Worm (Caenorhabditis elegans) whole organism, L3 larva: ENCODE results near the gene srh-216.

Source experiments
- R02D3.7 ChIP-seq: fragments of 150-350 bp; optimal IDR thresholded peaks from 2 replicates; lab custom pipeline; 2014; ENCODE audit warnings: missing biosample characterization, missing genetic modification characterization
- ZK546.5 ChIP-seq: sonication (generic microtip); optimal IDR thresholded peaks from 2 replicates; lab custom pipeline; 2017; ENCODE audit warnings: missing biosample characterization, missing genetic modification characterization
- aly-2 ChIP-seq: fragments of 150-350 bp; optimal IDR thresholded peaks from 2 replicates; lab custom pipeline; 2014; ENCODE audit warnings: missing biosample characterization, missing genetic modification characterization
- ama-1 ChIP-seq: fragments of 150-350 bp; optimal IDR thresholded peaks from 2 replicates; lab custom pipeline; 2018
- ceh-16 ChIP-seq: sonication (generic microtip); optimal IDR thresholded peaks from 2 replicates; lab custom pipeline; 2017; ENCODE audit warnings: missing biosample characterization, missing genetic modification characterization
- ceh-28 ChIP-seq: fragments of 150-350 bp; optimal IDR thresholded peaks from 2 replicates; lab custom pipeline; 2014; ENCODE audit warnings: missing biosample characterization, missing genetic modification reagents, missing genetic modification characterization
- ceh-9 ChIP-seq: sonication (generic microtip); optimal IDR thresholded peaks from 2 replicates; lab custom pipeline; 2018; ENCODE audit warnings: missing biosample characterization, missing genetic modification characterization
- daf-12 ChIP-seq: fragments of 150-350 bp; optimal IDR thresholded peaks from 2 replicates; lab custom pipeline; 2014; ENCODE audit warnings: missing biosample characterization, missing genetic modification reagents, missing genetic modification characterization
- egl-27 ChIP-seq: sonication (generic microtip); optimal IDR thresholded peaks from 4 replicates; lab custom pipeline; 2017; ENCODE audit warnings: missing biosample characterization, missing genetic modification reagents, missing genetic modification characterization
- egl-5 ChIP-seq: fragments of 150-350 bp; optimal IDR thresholded peaks from 2 replicates; lab custom pipeline; 2017; ENCODE audit warnings: missing biosample characterization, missing genetic modification reagents, missing genetic modification characterization, inconsistent platforms
- elt-3 ChIP-seq, 3 experiments: fragments of 150-350 bp in 1 of 3; sonication (generic microtip) in 2 of 3; optimal IDR thresholded peaks; 2 replicates in 2 of 3; 4 replicates in 1 of 3; lab custom pipeline; 2014 to 2017; ENCODE audit warnings: missing biosample characterization in 3 of 3, missing genetic modification characterization in 3 of 3
- eor-1 ChIP-seq, 2 experiments: fragments of 150-350 bp; optimal IDR thresholded peaks; 2 replicates each; lab custom pipeline; 2014 to 2018; ENCODE audit warnings: missing biosample characterization in 2 of 2, missing genetic modification characterization in 2 of 2
- fkh-10 ChIP-seq: sonication (generic microtip); optimal IDR thresholded peaks from 2 replicates; lab custom pipeline; 2017; ENCODE audit warnings: missing biosample characterization, missing genetic modification reagents, missing genetic modification characterization
- fkh-2 ChIP-seq: fragments of 150-350 bp; optimal IDR thresholded peaks from 2 replicates; lab custom pipeline; 2014; ENCODE audit warnings: missing biosample characterization, missing genetic modification reagents, missing genetic modification characterization
- fos-1 ChIP-seq: fragments of 150-350 bp; optimal IDR thresholded peaks from 2 replicates; lab custom pipeline; 2014; ENCODE audit warnings: missing biosample characterization, missing genetic modification characterization
- lin-39 ChIP-seq: fragments of 150-350 bp; optimal IDR thresholded peaks from 2 replicates; lab custom pipeline; 2018; ENCODE audit warnings: missing biosample characterization, missing genetic modification reagents, missing genetic modification characterization
- mdl-1 ChIP-seq: fragments of 150-350 bp; optimal IDR thresholded peaks from 2 replicates; lab custom pipeline; 2014; ENCODE audit warnings: missing biosample characterization, missing genetic modification characterization
- nhr-12 ChIP-seq: fragments of 150-350 bp; optimal IDR thresholded peaks from 2 replicates; lab custom pipeline; 2014; ENCODE audit warnings: missing biosample characterization, missing genetic modification characterization
- nhr-23 ChIP-seq: fragments of 150-350 bp; optimal IDR thresholded peaks from 2 replicates; lab custom pipeline; 2014; ENCODE audit warnings: missing biosample characterization, missing genetic modification reagents, missing genetic modification characterization
- nhr-237 ChIP-seq: fragments of 150-350 bp; optimal IDR thresholded peaks from 2 replicates; lab custom pipeline; 2014; ENCODE audit warnings: missing biosample characterization, missing genetic modification characterization
- nhr-25 ChIP-seq: sonication (generic microtip); optimal IDR thresholded peaks from 2 replicates; lab custom pipeline; 2017; ENCODE audit warnings: missing biosample characterization, missing genetic modification characterization
- nhr-28 ChIP-seq: fragments of 150-350 bp; optimal IDR thresholded peaks from 2 replicates; lab custom pipeline; 2014; ENCODE audit warnings: missing biosample characterization, missing genetic modification characterization
- nhr-43 ChIP-seq: sonication (generic microtip); optimal IDR thresholded peaks from 2 replicates; lab custom pipeline; 2016; ENCODE audit warnings: mild to moderate bottlenecking, missing genetic modification characterization, missing compliant biosample characterization; ENCODE audit not compliant: poor library complexity, severe bottlenecking
- nhr-76 ChIP-seq: fragments of 150-350 bp; sonication (generic microtip); optimal IDR thresholded peaks from 5 replicates; lab custom pipeline; 2014; ENCODE audit warnings: missing biosample characterization, missing genetic modification characterization
- nhr-77 ChIP-seq: fragments of 150-350 bp; optimal IDR thresholded peaks from 2 replicates; lab custom pipeline; 2014; ENCODE audit warnings: missing biosample characterization, missing genetic modification characterization
- pha-4 ChIP-seq: fragments of 150-350 bp; optimal IDR thresholded peaks from 2 replicates; lab custom pipeline; 2014; ENCODE audit warnings: missing biosample characterization, missing genetic modification reagents, missing genetic modification characterization
- sea-2 ChIP-seq: fragments of 150-350 bp; sonication (generic microtip); optimal IDR thresholded peaks from 4 replicates; lab custom pipeline; 2014; ENCODE audit warnings: missing biosample characterization, missing genetic modification reagents, missing genetic modification characterization
- skn-1 ChIP-seq: fragments of 150-350 bp; optimal IDR thresholded peaks from 2 replicates; lab custom pipeline; 2014; ENCODE audit warnings: missing biosample characterization, missing genetic modification characterization
- snpc-4 ChIP-seq: fragments of 150-350 bp; optimal IDR thresholded peaks from 2 replicates; lab custom pipeline; 2014; ENCODE audit warnings: missing biosample characterization, missing genetic modification characterization
- unc-39 ChIP-seq: sonication (generic microtip); optimal IDR thresholded peaks from 4 replicates; lab custom pipeline; 2017; ENCODE audit warnings: missing biosample characterization, missing genetic modification characterization
- unc-62 ChIP-seq: fragments of 150-350 bp; sonication (generic microtip); optimal IDR thresholded peaks from 4 replicates; lab custom pipeline; 2014; ENCODE audit warnings: missing biosample characterization, missing genetic modification reagents, missing genetic modification characterization
- zag-1 ChIP-seq: fragments of 150-350 bp; optimal IDR thresholded peaks from 2 replicates; lab custom pipeline; 2014; ENCODE audit warnings: missing biosample characterization, missing genetic modification characterization
- ztf-11 ChIP-seq: fragments of 150-350 bp; optimal IDR thresholded peaks from 2 replicates; lab custom pipeline; 2014; ENCODE audit warnings: missing biosample characterization, missing genetic modification characterization

Gene srh-216

DNA sequence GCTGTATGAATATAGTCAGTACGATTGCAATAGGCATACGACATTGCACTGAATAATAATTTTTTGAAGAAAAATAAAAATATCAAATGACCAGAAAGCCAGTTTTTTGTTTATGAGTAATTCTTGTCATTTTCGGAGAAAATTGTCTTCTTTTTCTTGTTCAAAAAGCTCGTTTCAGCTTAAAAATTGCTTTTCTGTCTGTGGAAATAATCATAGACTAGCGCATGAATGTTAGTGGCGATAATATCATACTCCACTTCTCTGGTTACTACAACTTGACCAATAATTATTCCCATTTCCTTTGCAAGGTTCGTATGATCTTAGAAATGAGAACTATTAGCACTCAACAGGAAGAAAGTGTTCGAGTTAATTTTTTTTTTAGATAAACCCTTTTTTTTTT lies at the start of gene srh-216:
Gene srh-216, minus strand, starts transcription at position 101 of the 400 bp plus-strand sequence.
- TF ChIP-seq zag-1 (tag; lab: Kevin White, UChicago) = no peak

DNA sequence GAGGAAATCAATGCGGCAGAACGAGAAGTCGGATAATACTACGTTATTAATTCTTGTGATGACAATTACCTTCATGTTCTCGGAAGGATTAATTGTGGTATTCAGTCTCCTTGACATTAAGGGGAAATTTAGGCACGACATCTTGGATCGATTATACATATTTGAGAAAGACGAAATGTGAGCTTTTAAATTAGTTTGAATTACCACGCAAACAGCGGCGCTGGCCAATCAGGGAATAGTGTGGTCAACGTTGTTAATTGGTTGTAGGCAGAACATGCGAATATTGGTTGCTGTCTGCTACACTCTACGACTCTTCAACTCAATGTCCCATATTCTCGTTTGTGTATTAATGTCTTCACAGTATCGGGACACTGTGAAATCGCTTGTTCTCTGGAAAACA lies 47.6 kb upstream of the srh-216 start, which contains the start of gene F49A5.10:
Gene F49A5.10, plus strand, starts transcription at position 301 of the 400 bp plus-strand sequence.
- TF ChIP-seq zag-1 (tag; lab: Kevin White, UChicago) (no peak), mdl-1 (tag; lab: Kevin White, UChicago) (no peak), fos-1 (no peak)

DNA sequence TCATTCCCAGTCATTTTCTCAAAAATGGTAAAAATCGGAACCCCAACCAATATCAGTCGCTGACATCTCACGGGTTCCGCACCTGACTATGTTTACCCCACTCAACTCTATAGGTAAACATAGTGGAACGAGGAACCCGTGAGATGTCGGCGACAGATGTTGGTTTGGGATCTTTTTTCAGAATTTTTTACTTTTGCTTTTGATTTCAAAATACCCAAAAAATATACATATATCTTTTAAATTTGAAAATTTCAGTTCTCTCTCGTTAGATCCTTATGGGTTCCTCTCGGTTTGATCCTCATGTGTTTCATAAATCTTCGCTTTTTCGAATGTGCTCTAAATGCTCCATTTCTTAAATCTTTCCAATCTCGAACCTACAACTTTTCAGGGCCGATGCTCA lies 46.3 kb upstream of the srh-216 start, which contains the start of gene srw-23:
Gene srw-23, plus strand, starts transcription at position 301 of the 400 bp plus-strand sequence.
- TF ChIP-seq unc-62 (GFP tag; lab: Kevin White, UChicago) (no peak), nhr-76 (tag; lab: Kevin White, UChicago) (no peak), pha-4 (no peak), fos-1 (no peak), ama-1 (lab: Kevin White, UChicago) (no peak), nhr-28 (no peak), skn-1 (tag; lab: Kevin White, UChicago) (no peak), nhr-23 (no peak), fkh-2 (tag; lab: Kevin White, UChicago) (no peak), zag-1 (tag; lab: Kevin White, UChicago) (no peak), snpc-4 (tag; lab: Kevin White, UChicago) (no peak), nhr-77 (no peak), egl-5 (no peak)

DNA sequence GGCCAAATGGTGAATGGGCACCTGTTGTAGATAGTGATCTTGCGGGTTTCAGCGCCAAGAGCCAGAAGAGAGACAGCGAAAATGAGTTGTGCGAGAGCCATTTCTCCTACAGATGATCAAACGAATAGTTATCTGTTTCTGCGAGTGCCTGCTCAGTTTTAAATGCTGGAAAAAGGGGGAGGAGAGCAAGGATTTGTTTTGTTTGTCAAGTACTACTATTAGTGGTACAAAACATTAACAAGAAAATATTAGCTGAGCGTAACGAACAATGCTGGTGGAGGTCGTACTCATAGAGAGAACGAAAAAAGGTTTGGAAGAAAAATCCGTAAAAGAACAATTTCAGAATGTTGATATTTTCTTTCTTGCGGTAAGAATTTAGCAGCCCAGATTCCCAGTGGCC lies 44.0 kb upstream of the srh-216 start, which contains the start of gene thn-4:
Gene thn-4, minus strand, starts transcription at position 101 of the 400 bp plus-strand sequence.
- TF ChIP-seq aly-2 (tag; lab: Kevin White, UChicago) (no peak), lin-39 (tag; lab: Kevin White, UChicago) (no peak), eor-1 (tag; optimal IDR thresholded peaks at IDR 0.05; lab: Kevin White, UChicago) (no peak), nhr-12 (no peak), egl-27 (tag; lab: Kevin White, UChicago) (no peak), ceh-28 (no peak), fkh-2 (tag; lab: Kevin White, UChicago) (no peak), R02D3.7 (tag; lab: Kevin White, UChicago) (no peak), zag-1 (tag; lab: Kevin White, UChicago) (no peak), ceh-16 (no peak)

ce11 chrV:16869740-16870139 lies 42.4 kb upstream of the srh-216 start, which contains the start of gene clec-33:
clec-33 (minus strand) TSS chrV:16869840.
- TF ChIP-seq eor-1 (tag; optimal IDR thresholded peaks at IDR 0.05; lab: Kevin White, UChicago) (no peak), nhr-12 (no peak), egl-27 (tag; lab: Kevin White, UChicago) (no peak), ceh-9 (tag; lab: Kevin White, UChicago) (no peak), elt-3 (tag; optimal IDR thresholded peaks at IDR 0.05; lab: Kevin White, UChicago) (no peak), nhr-43 (tag; lab: Kevin White, UChicago) (no peak), daf-12 (tag; lab: Kevin White, UChicago) (no peak), sea-2 (GFP tag; lab: Kevin White, UChicago) (no peak), fos-1 (no peak), mdl-1 (tag; lab: Kevin White, UChicago) (no peak), R02D3.7 (tag; lab: Kevin White, UChicago) (no peak), nhr-28 (no peak), ceh-16 (no peak), pha-4 (no peak), skn-1 (tag; lab: Kevin White, UChicago) (no peak), ZK546.5 (no peak), nhr-25 (no peak)

DNA sequence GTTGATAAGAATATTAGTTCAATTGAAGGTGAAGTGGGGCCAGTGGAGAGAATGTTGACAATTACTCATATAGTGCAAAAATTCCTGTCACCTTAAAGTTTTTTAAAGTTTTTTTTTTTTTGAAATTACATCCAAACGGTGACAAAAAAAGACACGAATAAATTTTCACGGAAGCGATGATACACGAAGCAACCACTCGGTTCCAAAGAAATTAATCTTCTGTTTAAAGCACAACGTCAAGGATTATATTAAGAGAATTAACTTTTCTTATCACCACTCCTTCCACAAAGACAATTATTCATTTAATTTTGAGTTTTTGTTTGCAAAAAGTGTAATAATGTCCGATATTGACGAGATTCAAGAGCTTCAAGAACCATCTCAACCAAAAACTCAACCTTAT lies 38.0 kb upstream of the srh-216 start, which contains the start of gene clec-28:
Gene clec-28, plus strand, starts transcription at position 301 of the 400 bp plus-strand sequence.
- TF ChIP-seq ceh-28 = no peak
- TF ChIP-seq, all 47 proteins: peak for 0

- TF ChIP-seq ZK546.5 (no peak), ceh-16 (no peak), nhr-28 (no peak), ztf-11 (tag; lab: Kevin White, UChicago) (no peak), skn-1 (tag; lab: Kevin White, UChicago) (no peak), R02D3.7 (tag; lab: Kevin White, UChicago) (no peak), elt-3 (tag; optimal IDR thresholded peaks at IDR 0.05; lab: Kevin White, UChicago) (no peak), ceh-28 (no peak), fos-1 (no peak), aly-2 (tag; lab: Kevin White, UChicago) (no peak), nhr-237 (tag; lab: Kevin White, UChicago) (no peak), fkh-2 (tag; lab: Kevin White, UChicago) (no peak), nhr-12 (no peak), sea-2 (GFP tag; lab: Kevin White, UChicago) (no peak), unc-39 (tag; lab: Kevin White, UChicago) (no peak), fkh-10 (GFP tag; lab: Kevin White, UChicago) (no peak)
Measured at ce11 chrV:16861719-16862118, 34.3 kb upstream of the srh-216 start, which contains the start of the genes clec-32 and clec-24. clec-32 (minus strand) TSS chrV:16861819. clec-24 (plus strand) TSS chrV:16862012.
